Fruit fly (Drosophila melanogaster) whole organism, prepupa: ENCODE measurements around the gene CG12155.

Experiments
- CG10631 ChIP-seq: fragments of 200-800 bp; sonication (Bioruptor generic); optimal IDR thresholded peaks from 2 replicates; lab custom pipeline; 2016; ENCODE audit warnings: missing biosample characterization, missing genetic modification characterization
- CG10669 ChIP-seq: fragments of 200-800 bp; sonication (Bioruptor generic); optimal IDR thresholded peaks from 3 replicates; lab custom pipeline; 2018; ENCODE audit warnings: missing biosample characterization, mild to moderate bottlenecking, missing genetic modification characterization, moderate library complexity
- CG34406 ChIP-seq: fragments of 200-800 bp; sonication (Bioruptor generic); optimal IDR thresholded peaks from 3 replicates; lab custom pipeline; 2016; ENCODE audit warnings: missing biosample characterization, missing genetic modification characterization
- CG6792 ChIP-seq: fragments of 200-800 bp; sonication (Bioruptor generic); optimal IDR thresholded peaks from 3 replicates; lab custom pipeline; 2016; ENCODE audit warnings: missing biosample characterization, missing genetic modification characterization
- CG8119 ChIP-seq: fragments of 200-800 bp; sonication (Bioruptor generic); IDR thresholded peaks from 3 replicates; pipeline ENCODE4 v1.3.6; 2022; ENCODE audit warnings: missing biosample characterization, missing genetic modification characterization
- Eip75B ChIP-seq: fragments of 200-800 bp; sonication (Bioruptor generic); optimal IDR thresholded peaks from 3 replicates; lab custom pipeline; 2016; ENCODE audit warnings: missing biosample characterization, missing genetic modification characterization
- Hr39 ChIP-seq: fragments of 200-800 bp; sonication (Bioruptor generic); optimal IDR thresholded peaks from 2 replicates; lab custom pipeline; 2016; ENCODE audit warnings: missing biosample characterization, missing genetic modification characterization
- achi ChIP-seq: fragments of 200-800 bp; sonication (Bioruptor generic); optimal IDR thresholded peaks from 3 replicates; lab custom pipeline; 2016; ENCODE audit warnings: missing biosample characterization, missing genetic modification characterization
- esn ChIP-seq: fragments of 200-800 bp; sonication (Bioruptor generic); optimal IDR thresholded peaks from 2 replicates; lab custom pipeline; 2016; ENCODE audit warnings: missing biosample characterization, mild to moderate bottlenecking, missing genetic modification characterization, moderate library complexity

DNA sequence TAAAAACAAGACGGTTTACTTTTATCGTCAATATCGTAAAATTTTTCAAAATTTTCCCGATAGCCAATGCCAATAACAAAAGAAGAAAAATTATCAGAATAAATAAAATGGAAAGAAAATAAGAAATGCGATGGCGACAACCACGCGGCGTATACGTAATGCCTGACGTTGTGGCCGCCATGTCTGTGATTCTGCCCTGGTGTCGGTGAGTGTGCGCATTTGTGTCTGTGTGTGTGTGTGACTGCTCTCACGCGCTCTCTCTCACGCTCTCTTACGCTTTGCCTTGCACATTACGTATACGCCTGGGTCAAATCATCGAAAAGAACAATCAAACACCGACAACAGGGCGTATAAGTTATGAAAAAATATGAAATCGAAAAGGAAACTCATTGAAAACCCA, 33.7 kb upstream of the CG12155 start:
- TF ChIP-seq esn (GFP tag; lab: Kevin White, UChicago) (no peak), CG8119 (GFP tag; lab: Robert Waterston, UW) (0 out of 3 replicates have a peak, but pooled peaks have one; percentile 12), Eip75B (GFP tag; lab: Kevin White, UChicago) (no peak), CG34406 (no peak), CG6792 (GFP tag; lab: Kevin White, UChicago) (no peak), CG10631 (GFP tag; lab: Kevin White, UChicago) (no peak), CG10669 (GFP tag; lab: Kevin White, UChicago) (peak; percentile 6), achi (GFP tag; lab: Kevin White, UChicago) (no peak), Hr39 (GFP tag; lab: Kevin White, UChicago) (no peak)
